Worm (Caenorhabditis elegans): ENCODE data around the gene Y66D12A.16.

- TF ChIP-seq unc-62 (GFP tag; optimal IDR thresholded peaks at IDR 0.05 in 1 of 2): no peak
- TF ChIP-seq unc-62 (tag; optimal IDR thresholded peaks at IDR 0.05): no peak
- no peak for TF ChIP-seq aha-1 (tag)
- TF ChIP-seq pha-4 (GFP tag; IDR thresholded peaks at IDR 0.05): no peak
- no peak for TF ChIP-seq pha-4 (tag; optimal IDR thresholded peaks at IDR 0.05)
- no peak for TF ChIP-seq lin-1 (GFP tag; IDR thresholded peaks at IDR 0.05)
- no peak for TF ChIP-seq lsy-2 (tag; optimal IDR thresholded peaks at IDR 0.05)
- no peak for TF ChIP-seq hlh-11 (tag; optimal IDR thresholded peaks at IDR 0.05)
- TF ChIP-seq snpc-4 (tag; optimal IDR thresholded peaks at IDR 0.05): no peak
- TF ChIP-seq fos-1 (tag; optimal IDR thresholded peaks at IDR 0.05): no peak
- no peak for TF ChIP-seq ZK546.5 (tag; optimal IDR thresholded peaks at IDR 0.05)
- no peak for TF ChIP-seq lin-15B (tag; optimal IDR thresholded peaks at IDR 0.05)
These were observed 719 bp downstream of the Y66D12A.16 start for ce11 chrIII:11524073-11524472.
